Worm (Caenorhabditis elegans) whole organism, young adult: ENCODE measurements around the gene slcf-1.

Experiments
- B0035.1 ChIP-seq: sonication (generic microtip); optimal IDR thresholded peaks from 2 replicates; lab custom pipeline; 2016; ENCODE audit warnings: missing genetic modification characterization, mild to moderate bottlenecking, missing compliant biosample characterization, missing genotype, missing genetic modification reagents
- B0261.1 ChIP-seq: sonication (generic microtip); optimal IDR thresholded peaks from 2 replicates; lab custom pipeline; 2016; ENCODE audit warnings: mild to moderate bottlenecking, missing genetic modification characterization, moderate library complexity, missing compliant biosample characterization
- F33H1.4 ChIP-seq: fragments of 200-800 bp; sonication (Bioruptor generic); IDR thresholded peaks from 2 replicates; pipeline ENCODE4 v1.3.6; 2022; ENCODE audit warnings: missing genetic modification reagents, missing genetic modification characterization, missing compliant biosample characterization
- F39B2.1 ChIP-seq: fragments of 200-800 bp; sonication (Bioruptor generic); IDR thresholded peaks from 2 replicates; pipeline ENCODE4 v1.3.6; 2022; ENCODE audit warnings: missing genetic modification reagents, missing genetic modification characterization, missing compliant biosample characterization
- F49E8.2 ChIP-seq: sonication (generic microtip); optimal IDR thresholded peaks from 3 replicates; lab custom pipeline; 2017; ENCODE audit warnings: missing genetic modification characterization, mild to moderate bottlenecking, missing compliant biosample characterization, antibody characterized with exemption, moderate library complexity; ENCODE audit not compliant: insufficient read depth
- K12H6.12 ChIP-seq: fragments of 200-800 bp; sonication (Bioruptor generic); optimal IDR thresholded peaks from 2 replicates; lab custom pipeline; 2018; ENCODE audit warnings: mild to moderate bottlenecking, missing genetic modification characterization, missing compliant biosample characterization
- akir-1 ChIP-seq: fragments of 200-800 bp; sonication (Bioruptor generic); optimal IDR thresholded peaks from 2 replicates; lab custom pipeline; 2018; ENCODE audit warnings: mild to moderate bottlenecking, missing genetic modification characterization, moderate library complexity, missing compliant biosample characterization
- attf-5 ChIP-seq: fragments of 200-800 bp; sonication (Bioruptor generic); optimal IDR thresholded peaks from 2 replicates; lab custom pipeline; 2018; ENCODE audit warnings: mild to moderate bottlenecking, missing genetic modification characterization, missing compliant biosample characterization
- attf-6 ChIP-seq: fragments of 200-800 bp; sonication (Bioruptor generic); IDR thresholded peaks from 2 replicates; pipeline ENCODE4 v1.3.6; 2022; ENCODE audit warnings: missing genetic modification reagents, missing genetic modification characterization, missing compliant biosample characterization
- bed-1 ChIP-seq: fragments of 200-800 bp; sonication (Bioruptor generic); IDR thresholded peaks from 2 replicates; pipeline ENCODE4 v1.3.6; 2022; ENCODE audit warnings: missing genetic modification reagents, missing genetic modification characterization, missing compliant biosample characterization
- bed-2 ChIP-seq: fragments of 200-800 bp; sonication (Bioruptor generic); IDR thresholded peaks from 2 replicates; pipeline ENCODE4 v1.3.6; 2022; ENCODE audit warnings: missing genetic modification reagents, missing genetic modification characterization, missing compliant biosample characterization
- ceh-100 ChIP-seq: fragments of 200-800 bp; sonication (Bioruptor generic); IDR thresholded peaks from 2 replicates; pipeline ENCODE4 v1.3.6; 2022; ENCODE audit warnings: missing genetic modification reagents, missing genetic modification characterization, missing compliant biosample characterization
- die-1 ChIP-seq: sonication (generic microtip); optimal IDR thresholded peaks from 2 replicates; lab custom pipeline; 2016; ENCODE audit warnings: missing genotype, mild to moderate bottlenecking, missing genetic modification characterization, missing compliant biosample characterization
- egl-18 ChIP-seq: fragments of 200-800 bp; sonication (Bioruptor generic); IDR thresholded peaks from 2 replicates; pipeline ENCODE4 v1.3.6; 2022; ENCODE audit warnings: missing genetic modification reagents, missing genetic modification characterization, missing compliant biosample characterization
- ets-4 ChIP-seq: fragments of 200-800 bp; sonication (Bioruptor generic); optimal IDR thresholded peaks from 2 replicates; lab custom pipeline; 2018; ENCODE audit warnings: mild to moderate bottlenecking, missing genetic modification characterization, missing compliant biosample characterization
- let-526 ChIP-seq: fragments of 200-800 bp; sonication (Bioruptor generic); IDR thresholded peaks from 2 replicates; pipeline ENCODE4 v1.3.6; 2022; ENCODE audit warnings: missing genetic modification reagents, missing genetic modification characterization, missing compliant biosample characterization
- let-607 ChIP-seq, 2 experiments: fragments of 200-800 bp in 1 of 2; sonication (Bioruptor generic) in 1 of 2; sonication (generic microtip) in 1 of 2; optimal IDR thresholded peaks; 2 replicates each; lab custom pipeline; 2016 to 2018; ENCODE audit warnings: mild to moderate bottlenecking in 2 of 2, missing compliant biosample characterization in 2 of 2, missing genetic modification characterization in 2 of 2, moderate library complexity in 2 of 2, missing genotype in 1 of 2
- madf-6 ChIP-seq: fragments of 200-800 bp; sonication (Bioruptor generic); IDR thresholded peaks from 2 replicates; pipeline ENCODE4 v1.3.6; 2022; ENCODE audit warnings: missing genetic modification reagents, missing genetic modification characterization, missing compliant biosample characterization
- mes-4 ChIP-seq: sonication (generic microtip); optimal IDR thresholded peaks from 2 replicates; lab custom pipeline; 2016; ENCODE audit warnings: missing genotype, missing genetic modification characterization, missing compliant biosample characterization
- mxl-1 ChIP-seq: sonication (generic microtip); optimal IDR thresholded peaks from 2 replicates; lab custom pipeline; 2016; ENCODE audit warnings: missing genetic modification characterization, missing compliant biosample characterization
- nfya-2 ChIP-seq: fragments of 200-800 bp; sonication (Bioruptor generic); IDR thresholded peaks from 2 replicates; pipeline ENCODE4 v1.3.6; 2022; ENCODE audit warnings: missing genetic modification reagents, missing genetic modification characterization, missing compliant biosample characterization
- nfyb-1 ChIP-seq: fragments of 200-800 bp; sonication (Bioruptor generic); IDR thresholded peaks from 2 replicates; pipeline ENCODE4 v1.3.6; 2022; ENCODE audit warnings: missing genetic modification reagents, missing genetic modification characterization, missing compliant biosample characterization
- nhr-120 ChIP-seq: fragments of 200-800 bp; sonication (Bioruptor generic); IDR thresholded peaks from 2 replicates; pipeline ENCODE4 v1.3.6; 2022; ENCODE audit warnings: missing genetic modification characterization, missing compliant biosample characterization
- nhr-80 ChIP-seq: sonication (generic microtip); optimal IDR thresholded peaks from 2 replicates; lab custom pipeline; 2016; ENCODE audit warnings: missing genetic modification characterization, missing compliant biosample characterization
- rcor-1 ChIP-seq: fragments of 200-800 bp; sonication (Bioruptor generic); IDR thresholded peaks from 2 replicates; pipeline ENCODE4 v1.3.6; 2022; ENCODE audit warnings: missing genetic modification reagents, missing genetic modification characterization, missing compliant biosample characterization
- sdz-38 ChIP-seq: sonication (generic microtip); optimal IDR thresholded peaks from 2 replicates; lab custom pipeline; 2016; ENCODE audit warnings: missing genotype, missing genetic modification characterization, missing compliant biosample characterization
- sea-2 ChIP-seq: fragments of 200-800 bp; sonication (Bioruptor generic); IDR thresholded peaks from 2 replicates; pipeline ENCODE4 v1.3.6; 2022; ENCODE audit warnings: missing genetic modification characterization, missing compliant biosample characterization
- snpc-1.3 ChIP-seq: sonication (generic microtip); optimal IDR thresholded peaks from 2 replicates; lab custom pipeline; 2017; ENCODE audit warnings: missing genetic modification characterization, mild to moderate bottlenecking, missing compliant biosample characterization, antibody characterized with exemption, moderate library complexity, missing genotype, missing genetic modification reagents; ENCODE audit not compliant: insufficient read depth
- snpc-3.4 ChIP-seq: sonication (generic microtip); optimal IDR thresholded peaks from 2 replicates; lab custom pipeline; 2017; ENCODE audit warnings: missing genetic modification characterization, mild to moderate bottlenecking, missing compliant biosample characterization, antibody characterized with exemption, moderate library complexity, missing genotype, missing genetic modification reagents
- snpc-4 ChIP-seq, 5 experiments: fragments of 150-350 bp in 1 of 5; sonication (generic microtip) in 4 of 5; optimal IDR thresholded peaks; 2 replicates each; lab custom pipeline; 2014 to 2018; ENCODE audit warnings: missing genetic modification characterization in 5 of 5, missing biosample characterization in 3 of 5, antibody characterized with exemption in 2 of 5, mild to moderate bottlenecking in 2 of 5, missing compliant biosample characterization in 2 of 5, missing genotype in 2 of 5, moderate library complexity in 2 of 5, missing genetic modification reagents in 1 of 5
- sptf-2 ChIP-seq: fragments of 200-800 bp; sonication (Bioruptor generic); optimal IDR thresholded peaks from 2 replicates; lab custom pipeline; 2018; ENCODE audit warnings: mild to moderate bottlenecking, missing genetic modification characterization, missing compliant biosample characterization
- tbx-9 ChIP-seq: sonication (generic microtip); optimal IDR thresholded peaks from 2 replicates; lab custom pipeline; 2016; ENCODE audit warnings: borderline replicate concordance, missing genetic modification characterization, inconsistent platforms, missing compliant biosample characterization
- unc-62 ChIP-seq: fragments of 150-350 bp; optimal IDR thresholded peaks from 2 replicates; lab custom pipeline; 2014; ENCODE audit warnings: missing biosample characterization, missing genetic modification reagents, missing genetic modification characterization
- zfh-2 ChIP-seq: fragments of 200-800 bp; sonication (Bioruptor generic); conservative IDR thresholded peaks from 2 replicates; pipeline ENCODE4 v1.3.6; 2022; ENCODE audit warnings: missing genetic modification reagents, missing genetic modification characterization, missing compliant biosample characterization
- zim-3 ChIP-seq: sonication (generic microtip); optimal IDR thresholded peaks from 2 replicates; lab custom pipeline; 2017; ENCODE audit warnings: mild to moderate bottlenecking, missing genetic modification characterization, moderate library complexity, missing compliant biosample characterization
- ztf-3 ChIP-seq: fragments of 200-800 bp; sonication (Bioruptor generic); optimal IDR thresholded peaks from 2 replicates; lab custom pipeline; 2018; ENCODE audit warnings: mild to moderate bottlenecking, missing genetic modification characterization, missing compliant biosample characterization

The slcf-1 gene

ce11 chrX:10503393-10503792 is 25.7 kb upstream of the slcf-1 start:
- TF ChIP-seq bed-2 (GFP tag; lab: Robert Waterston, UW), result no peak
- no peak for TF ChIP-seq let-607 (tag; optimal IDR thresholded peaks at IDR 0.05; lab: Kevin White, UChicago)
- no peak for TF ChIP-seq bed-1 (GFP tag; lab: Robert Waterston, UW)
- TF ChIP-seq zfh-2, result no peak

DNA sequence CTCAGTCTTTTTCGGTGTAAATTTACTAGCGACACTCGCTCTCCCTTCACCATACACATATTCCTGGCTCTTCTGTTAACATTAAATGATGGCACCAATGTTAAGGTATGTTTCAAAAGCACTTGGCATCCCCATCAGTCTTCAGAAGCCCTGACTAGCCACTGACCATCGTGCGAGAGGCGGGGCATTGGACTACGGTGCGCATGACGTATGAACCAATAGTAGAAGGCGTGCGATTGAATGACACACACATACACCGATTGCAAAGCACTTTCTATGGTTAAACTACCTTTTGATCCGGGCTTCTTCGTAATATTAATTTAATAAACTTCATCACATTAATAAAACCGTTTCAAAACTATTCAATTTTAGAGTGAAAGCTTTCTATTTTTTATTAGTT is 23.9 kb upstream of the slcf-1 start:
- TF ChIP-seq mes-4 (tag; lab: Kevin White, UChicago) (no peak), K12H6.12 (tag; lab: Kevin White, UChicago) (no peak), nfyb-1 (GFP tag; lab: Robert Waterston, UW) (no peak), let-526 (GFP tag; lab: Robert Waterston, UW) (no peak), F49E8.2 (tag; lab: Kevin White, UChicago) (no peak), attf-5 (GFP tag; lab: Kevin White, UChicago) (no peak), bed-1 (GFP tag; lab: Robert Waterston, UW) (no peak), nhr-120 (GFP tag; lab: Robert Waterston, UW) (no peak), sptf-2 (GFP tag; lab: Kevin White, UChicago) (no peak), sea-2 (GFP tag; lab: Robert Waterston, UW) (no peak), nhr-80 (tag; lab: Kevin White, UChicago) (no peak), sdz-38 (no peak)

DNA sequence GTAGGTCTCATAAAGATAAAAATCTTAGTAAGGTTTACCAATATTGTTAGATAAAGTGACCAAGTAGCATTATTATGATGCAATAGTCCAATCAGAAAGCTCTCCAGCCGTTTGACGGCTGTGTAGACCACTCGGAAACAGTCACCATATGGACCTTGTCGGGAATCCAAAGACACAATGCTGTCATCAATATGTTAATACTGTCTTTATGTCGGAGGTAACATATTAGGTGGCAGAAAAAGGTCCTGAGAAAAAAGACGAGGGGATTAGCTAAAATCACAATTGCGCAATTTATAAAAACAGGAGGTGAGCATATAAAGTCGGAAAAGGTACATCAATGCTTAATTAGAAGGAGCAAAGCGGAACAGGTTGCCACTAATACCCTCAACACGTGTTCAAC is 21.1 kb upstream of the slcf-1 start:
- TF ChIP-seq akir-1 (GFP tag; lab: Kevin White, UChicago) (no peak), madf-6 (GFP tag; lab: Robert Waterston, UW) (no peak), ceh-100 (no peak), rcor-1 (GFP tag; lab: Robert Waterston, UW) (no peak), F39B2.1 (GFP tag; lab: Robert Waterston, UW) (no peak), snpc-4 (GFP tag; optimal IDR thresholded peaks at IDR 0.05; lab: Kevin White, UChicago) (no peak), snpc-4 (tag; optimal IDR thresholded peaks at IDR 0.05; lab: Kevin White, UChicago) (no peak), mxl-1 (tag; lab: Kevin White, UChicago) (no peak), F49E8.2 (tag; lab: Kevin White, UChicago) (no peak), snpc-3.4 (tag; lab: Kevin White, UChicago) (no peak), F33H1.4 (GFP tag; lab: Robert Waterston, UW) (no peak), tbx-9 (no peak), snpc-1.3 (tag; lab: Kevin White, UChicago) (no peak), zim-3 (tag; lab: Kevin White, UChicago) (no peak), attf-6 (GFP tag; lab: Robert Waterston, UW) (no peak), nfya-2 (GFP tag; lab: Robert Waterston, UW) (no peak)

DNA sequence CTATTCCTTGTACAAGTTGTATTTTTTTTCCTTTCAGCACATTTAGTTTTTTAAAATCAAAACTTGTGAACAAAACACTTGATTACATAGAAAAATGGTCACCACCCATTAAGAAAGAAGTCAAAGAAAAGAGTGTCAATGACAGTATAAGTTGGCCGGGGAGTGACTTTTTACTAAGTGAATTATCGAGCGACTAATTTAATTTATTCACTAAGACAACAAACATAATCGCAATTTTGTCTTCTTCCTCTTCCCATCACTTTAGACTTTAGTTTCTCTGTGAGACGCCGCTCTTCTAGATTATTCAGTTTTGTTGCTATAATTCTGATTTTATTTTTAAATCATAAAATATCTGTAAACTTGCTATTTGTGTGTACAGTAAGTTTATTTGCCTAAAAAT is 15.0 kb upstream of the slcf-1 start:
- TF ChIP-seq ets-4 (GFP tag; lab: Kevin White, UChicago), result no peak
- TF ChIP-seq unc-62 (GFP tag; lab: Kevin White, UChicago), result no peak
- TF ChIP-seq sdz-38, result no peak
- TF ChIP-seq B0035.1 (tag; lab: Kevin White, UChicago), result no peak
- no peak for TF ChIP-seq F49E8.2 (tag; lab: Kevin White, UChicago)
- TF ChIP-seq B0261.1, result no peak
- TF ChIP-seq die-1 (tag; lab: Kevin White, UChicago), result no peak
- TF ChIP-seq ztf-3 (GFP tag; lab: Kevin White, UChicago), result no peak
- no peak for TF ChIP-seq egl-18 (GFP tag; lab: Robert Waterston, UW)
- TF ChIP-seq, all 124 proteins: peak for 0
